Worm (Caenorhabditis elegans): ENCODE results near the gene W02A2.12.

Gene W02A2.12

DNA sequence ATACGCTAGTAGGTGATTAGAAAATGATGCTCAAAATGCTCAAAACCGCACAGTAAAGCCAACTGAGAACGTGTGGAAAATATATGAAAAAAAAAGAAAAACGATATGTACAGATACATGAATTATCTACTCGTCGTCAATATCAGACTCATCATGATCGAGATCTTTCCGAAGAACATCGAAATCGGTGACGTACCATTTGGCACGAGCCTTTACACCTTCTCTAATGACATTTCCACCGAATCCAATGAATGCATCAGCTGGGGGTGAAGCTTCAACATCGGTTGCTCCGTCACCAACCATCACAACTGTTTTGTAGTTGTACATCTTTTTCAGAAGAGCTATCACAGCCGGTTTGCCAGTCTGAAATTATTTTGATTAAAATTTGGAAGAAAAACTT, 40.6 kb upstream of the W02A2.12 start:
- no peak for TF ChIP-seq ceh-13 (GFP tag; optimal IDR thresholded peaks at IDR 0.05)
- no peak for TF ChIP-seq ama-1 (optimal IDR thresholded peaks at IDR 0.05)
- no peak for TF ChIP-seq hmbx-1 (tag; optimal IDR thresholded peaks at IDR 0.05)
- TF ChIP-seq scrt-1 (GFP tag; IDR thresholded peaks at IDR 0.05) = no peak
- no peak for TF ChIP-seq F13C5.2 (tag; optimal IDR thresholded peaks at IDR 0.05)
- no peak for TF ChIP-seq tbx-11 (GFP tag; IDR thresholded peaks at IDR 0.05)
- TF ChIP-seq sea-1 (GFP tag; conservative IDR thresholded peaks at IDR 0.05) = no peak
- no peak for TF ChIP-seq hmg-4 (GFP tag; optimal IDR thresholded peaks at IDR 0.05)
- TF ChIP-seq tbx-37 (GFP tag; conservative IDR thresholded peaks at IDR 0.05) = no peak
- TF ChIP-seq tra-4 (tag; optimal IDR thresholded peaks at IDR 0.05) = no peak

DNA sequence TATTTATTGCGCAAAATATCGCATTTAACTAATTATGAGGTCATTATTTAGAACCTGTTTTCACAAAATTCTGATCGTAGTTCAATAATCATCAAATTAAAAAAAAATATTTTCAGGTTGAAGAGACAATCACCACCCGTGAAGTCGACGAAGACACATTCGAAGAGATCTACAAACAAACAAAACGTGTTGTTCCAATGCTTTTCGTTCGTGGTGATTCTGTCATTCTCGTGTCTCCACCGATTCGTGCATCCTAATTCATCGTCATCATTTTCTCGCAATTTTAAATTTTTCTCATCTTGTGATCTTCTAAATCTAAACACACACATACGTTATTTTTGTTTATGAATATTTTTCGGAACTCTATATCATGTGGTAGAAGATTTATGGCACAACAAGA, 40.1 kb upstream of the W02A2.12 start:
- TF ChIP-seq ama-1 (optimal IDR thresholded peaks at IDR 0.05) (no peak), B0310.2 (tag; optimal IDR thresholded peaks at IDR 0.05) (no peak), aly-1 (tag; optimal IDR thresholded peaks at IDR 0.05) (no peak), ets-7 (tag; optimal IDR thresholded peaks at IDR 0.05) (no peak), ceh-36 (tag; optimal IDR thresholded peaks at IDR 0.05) (no peak), sea-1 (GFP tag; conservative IDR thresholded peaks at IDR 0.05) (no peak), hnd-1 (tag; optimal IDR thresholded peaks at IDR 0.05) (no peak), pes-1 (GFP tag; IDR thresholded peaks at IDR 0.05) (no peak), F13C5.2 (tag; optimal IDR thresholded peaks at IDR 0.05) (no peak), hmg-4 (GFP tag; optimal IDR thresholded peaks at IDR 0.05) (no peak), flt-1 (GFP tag; IDR thresholded peaks at IDR 0.05) (no peak), tra-4 (tag; optimal IDR thresholded peaks at IDR 0.05) (no peak), tbx-11 (GFP tag; IDR thresholded peaks at IDR 0.05) (no peak), tbx-37 (GFP tag; conservative IDR thresholded peaks at IDR 0.05) (no peak), scrt-1 (GFP tag; IDR thresholded peaks at IDR 0.05) (no peak), hmbx-1 (tag; optimal IDR thresholded peaks at IDR 0.05) (no peak), ceh-13 (GFP tag; optimal IDR thresholded peaks at IDR 0.05) (no peak)

DNA sequence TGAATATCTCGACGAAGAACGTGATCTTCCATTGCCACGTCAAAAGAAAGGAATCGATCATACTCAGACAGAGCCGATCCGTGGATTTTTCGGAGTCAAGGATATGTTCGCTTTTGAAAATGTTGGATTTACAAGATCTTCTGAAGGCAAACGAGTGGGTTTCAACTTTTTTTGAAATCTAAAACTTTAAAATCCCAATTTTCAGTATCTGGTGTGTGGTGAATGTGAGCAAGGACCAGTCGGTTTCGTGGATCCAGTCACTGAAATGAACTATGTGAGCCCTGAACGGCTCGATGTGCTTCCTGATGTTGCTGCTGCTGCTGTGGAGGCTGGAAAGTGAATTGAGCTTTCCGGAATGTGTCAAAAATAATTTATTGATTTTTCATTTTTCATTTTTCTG, 38.3 kb upstream of the W02A2.12 start, which contains the start of gene lsm-3:
Gene lsm-3, plus strand, starts transcription at position 301 of the 400 bp plus-strand sequence.
- no peak for TF ChIP-seq sea-1 (GFP tag; conservative IDR thresholded peaks at IDR 0.05)
- TF ChIP-seq tra-4 (tag; optimal IDR thresholded peaks at IDR 0.05) = no peak
- no peak for TF ChIP-seq tbx-37 (GFP tag; conservative IDR thresholded peaks at IDR 0.05)
- no peak for TF ChIP-seq flt-1 (GFP tag; IDR thresholded peaks at IDR 0.05)
- TF ChIP-seq hmg-4 (GFP tag; optimal IDR thresholded peaks at IDR 0.05) = no peak
- no peak for TF ChIP-seq ceh-13 (GFP tag; optimal IDR thresholded peaks at IDR 0.05)
- TF ChIP-seq hmbx-1 (tag; optimal IDR thresholded peaks at IDR 0.05) = no peak
- TF ChIP-seq aly-1 (tag; optimal IDR thresholded peaks at IDR 0.05) = no peak
- TF ChIP-seq scrt-1 (GFP tag; IDR thresholded peaks at IDR 0.05) = no peak
- no peak for TF ChIP-seq ama-1 (optimal IDR thresholded peaks at IDR 0.05)
- no peak for TF ChIP-seq ceh-36 (tag; optimal IDR thresholded peaks at IDR 0.05)
- TF ChIP-seq pes-1 (GFP tag; IDR thresholded peaks at IDR 0.05) = no peak
- TF ChIP-seq B0310.2 (tag; optimal IDR thresholded peaks at IDR 0.05) = no peak
- no peak for TF ChIP-seq ets-7 (tag; optimal IDR thresholded peaks at IDR 0.05)
- no peak for TF ChIP-seq hnd-1 (tag; optimal IDR thresholded peaks at IDR 0.05)
- no peak for TF ChIP-seq F13C5.2 (tag; optimal IDR thresholded peaks at IDR 0.05)
- no peak for TF ChIP-seq tbx-11 (GFP tag; IDR thresholded peaks at IDR 0.05)

DNA sequence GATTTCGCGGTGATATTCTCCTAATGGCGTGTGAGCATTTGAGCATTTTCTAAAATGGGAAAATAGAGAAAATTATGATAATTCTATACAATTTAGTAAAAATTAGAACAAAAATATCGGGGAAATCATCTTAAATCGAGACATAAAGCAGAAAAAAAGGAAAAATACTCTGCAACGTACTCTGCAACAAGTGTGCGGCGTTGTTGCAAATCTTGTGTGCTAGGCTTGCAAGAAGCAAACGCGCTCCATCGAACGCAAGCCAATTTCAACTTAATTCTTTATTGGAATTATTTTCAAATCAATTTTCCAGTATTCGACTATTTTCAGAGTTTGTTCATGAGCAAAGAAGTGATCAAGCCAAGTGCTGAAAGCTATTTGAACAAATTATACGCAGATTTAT, 37.4 kb upstream of the W02A2.12 start, which contains the start of the genes Y62E10A.20, Y62E10A.23 and mdt-9:
Gene Y62E10A.20, minus strand, starts transcription at position 49 of the 400 bp plus-strand sequence.
Gene Y62E10A.23, plus strand, starts transcription at position 282 of the 400 bp plus-strand sequence.
Gene mdt-9, plus strand, starts transcription at position 338 of the 400 bp plus-strand sequence.
- TF ChIP-seq hnd-1 (tag; optimal IDR thresholded peaks at IDR 0.05) = peak; percentile 23
- no peak for TF ChIP-seq B0310.2 (tag; optimal IDR thresholded peaks at IDR 0.05)
- TF ChIP-seq scrt-1 (GFP tag; IDR thresholded peaks at IDR 0.05) = peak; percentile 67; the same call in 1 of the 2 replicates
- TF ChIP-seq ceh-36 (tag; optimal IDR thresholded peaks at IDR 0.05) = peak; percentile 65
- peak; percentile 19 for TF ChIP-seq hmg-4 (GFP tag; optimal IDR thresholded peaks at IDR 0.05)
- TF ChIP-seq ceh-13 (GFP tag; optimal IDR thresholded peaks at IDR 0.05) = peak; percentile 60
- TF ChIP-seq tbx-37 (GFP tag; conservative IDR thresholded peaks at IDR 0.05) = peak; percentile 58; the same call in 1 of the 2 replicates
- peak; percentile 77 for TF ChIP-seq sea-1 (GFP tag; conservative IDR thresholded peaks at IDR 0.05)
- peak; percentile 69 for TF ChIP-seq pes-1 (GFP tag; IDR thresholded peaks at IDR 0.05)
- peak; percentile 53 for TF ChIP-seq aly-1 (tag; optimal IDR thresholded peaks at IDR 0.05)
- TF ChIP-seq ets-7 (tag; optimal IDR thresholded peaks at IDR 0.05) = peak; percentile 26
- TF ChIP-seq ama-1 (optimal IDR thresholded peaks at IDR 0.05) = no peak
- TF ChIP-seq flt-1 (GFP tag; IDR thresholded peaks at IDR 0.05) = peak; percentile 61
- TF ChIP-seq tbx-11 (GFP tag; IDR thresholded peaks at IDR 0.05) = peak; percentile 58; the same call in 1 of the 2 replicates
- peak; percentile 88 for TF ChIP-seq F13C5.2 (tag; optimal IDR thresholded peaks at IDR 0.05)
- peak; percentile 48 for TF ChIP-seq hmbx-1 (tag; optimal IDR thresholded peaks at IDR 0.05)
- TF ChIP-seq tra-4 (tag; optimal IDR thresholded peaks at IDR 0.05) = no peak

DNA sequence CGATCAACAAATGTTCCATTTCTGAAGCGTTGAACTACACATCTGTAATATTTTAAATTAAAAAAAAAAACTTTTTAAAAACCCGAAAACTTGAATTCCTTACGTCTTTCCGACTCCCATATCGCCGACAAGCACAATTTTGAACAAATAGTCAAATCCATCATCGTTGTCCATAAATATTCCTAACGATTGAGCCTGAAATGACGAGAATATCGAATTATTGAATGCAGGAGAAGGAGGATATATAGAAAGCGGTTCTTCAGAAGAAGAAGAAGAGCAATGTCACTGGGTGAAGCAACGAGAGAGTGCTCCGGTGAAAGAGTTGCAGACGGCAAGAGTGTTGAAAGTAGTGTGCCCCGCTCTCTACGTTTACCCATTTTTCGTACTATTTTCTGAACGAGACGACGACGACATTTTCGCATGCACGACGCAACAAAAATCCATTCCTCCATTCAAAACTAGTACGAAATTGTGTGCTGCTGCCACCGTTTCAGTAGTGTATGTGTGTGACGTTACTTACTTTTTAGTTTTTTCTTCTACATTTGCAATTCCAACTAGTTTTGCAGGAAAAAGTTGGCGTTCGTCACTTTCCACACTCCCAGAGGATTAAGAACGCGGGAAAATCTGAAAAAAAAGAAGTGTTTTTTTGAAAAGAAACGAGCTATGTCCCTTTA, 35.3 kb upstream of the W02A2.12 start, which contains the start of gene rab-19:
Gene rab-19, minus strand, starts transcription at position 624 of the 674 bp plus-strand sequence.
- TF ChIP-seq scrt-1 (GFP tag; IDR thresholded peaks at IDR 0.05) (no peak), ama-1 (optimal IDR thresholded peaks at IDR 0.05) (no peak), F13C5.2 (tag; optimal IDR thresholded peaks at IDR 0.05) (peak; percentile 17)

DNA sequence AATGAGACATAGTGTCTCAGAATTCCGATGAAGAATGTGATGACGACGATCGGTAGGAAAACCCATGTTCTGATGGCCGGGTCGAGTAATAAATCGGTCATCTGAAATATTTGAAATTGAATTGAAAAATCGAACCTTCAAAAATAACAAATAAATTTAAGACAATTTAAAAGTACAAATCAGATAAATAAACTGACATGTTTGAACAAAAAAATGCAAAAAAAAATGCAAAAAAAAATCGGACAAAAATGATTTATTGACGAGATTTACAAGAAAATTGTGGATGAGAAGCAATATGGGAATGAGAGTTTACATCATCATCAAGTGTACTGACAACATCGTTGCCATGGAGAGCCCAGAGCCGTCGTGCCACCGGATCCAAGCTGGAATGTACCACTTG, 33.2 kb upstream of the W02A2.12 start, which contains the start of gene emc-3:
Gene emc-3, minus strand, starts transcription at position 101 of the 400 bp plus-strand sequence.
- TF ChIP-seq ceh-13 (GFP tag; optimal IDR thresholded peaks at IDR 0.05) = no peak
- no peak for TF ChIP-seq tra-4 (tag; optimal IDR thresholded peaks at IDR 0.05)
- no peak for TF ChIP-seq sea-1 (GFP tag; conservative IDR thresholded peaks at IDR 0.05)
- no peak for TF ChIP-seq tbx-37 (GFP tag; conservative IDR thresholded peaks at IDR 0.05)

DNA sequence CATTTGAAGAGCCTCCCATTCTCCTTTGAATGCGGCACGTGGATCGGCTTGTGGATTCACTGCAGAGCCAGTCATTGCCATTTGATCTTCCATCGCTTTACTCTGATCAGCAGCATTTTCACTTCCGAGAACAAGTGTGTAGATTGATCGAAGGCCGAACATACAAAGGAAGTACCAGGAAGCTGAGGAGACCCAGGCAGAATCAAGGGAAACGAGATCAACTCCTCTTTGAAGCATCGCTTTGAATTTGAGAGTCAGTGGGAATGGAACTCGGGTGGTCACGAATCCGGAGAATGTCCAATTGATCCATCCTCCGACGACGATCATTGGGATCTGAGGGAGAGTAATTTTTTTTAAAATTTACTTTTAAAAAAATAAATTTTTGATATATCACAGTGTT, 31.9 kb upstream of the W02A2.12 start:
- no peak for TF ChIP-seq hmbx-1 (tag; optimal IDR thresholded peaks at IDR 0.05)
- TF ChIP-seq ama-1 (optimal IDR thresholded peaks at IDR 0.05) = peak; percentile 28
